Fruit fly (Drosophila melanogaster): ENCODE measurements around the gene Elovl7.

Gene Elovl7

dm6 chr3R:7999530-8000116 lies 4.0 kb upstream of the Elovl7 start, which contains the start of gene PIG-H:
TSS of gene PIG-H (plus strand) at chr3R:7999832.
- TF ChIP-seq noc (tag; optimal IDR thresholded peaks at IDR 0.05) = no peak

dm6 chr3R:7998778-7999177 lies 3.1 kb upstream of the Elovl7 start:
- no peak for TF ChIP-seq noc (tag; optimal IDR thresholded peaks at IDR 0.05)

dm6 chr3R:7994629-7995028 lies 1.0 kb downstream of the Elovl7 start:
- TF ChIP-seq noc (tag; optimal IDR thresholded peaks at IDR 0.05) = no peak

- no peak for TF ChIP-seq noc (tag; optimal IDR thresholded peaks at IDR 0.05)
These were observed 2.1 kb downstream of the Elovl7 start for dm6 chr3R:7993506-7993905.

- no peak for TF ChIP-seq noc (tag; optimal IDR thresholded peaks at IDR 0.05)
These were observed 3.6 kb downstream of the Elovl7 start for dm6 chr3R:7992100-7992499.

- TF ChIP-seq noc (tag; optimal IDR thresholded peaks at IDR 0.05) = no peak
These were observed 4.2 kb downstream of the Elovl7 start for dm6 chr3R:7991446-7991845.

dm6 chr3R:7990799-7991423 lies 4.7 kb downstream of the Elovl7 start:
- no peak for TF ChIP-seq noc (tag; optimal IDR thresholded peaks at IDR 0.05)

- TF ChIP-seq noc (tag; optimal IDR thresholded peaks at IDR 0.05) = no peak
These were observed 5.4 kb downstream of the Elovl7 start for dm6 chr3R:7990257-7990656.

dm6 chr3R:7981396-7981795 lies 14.3 kb downstream of the Elovl7 start:
- TF ChIP-seq noc (tag; optimal IDR thresholded peaks at IDR 0.05) = no peak

dm6 chr3R:7980222-7980621 lies 15.4 kb downstream of the Elovl7 start, which contains the start of gene Sfp84E:
TSS of gene Sfp84E (minus strand) at chr3R:7980322.
- TF ChIP-seq noc (tag; optimal IDR thresholded peaks at IDR 0.05) = no peak

dm6 chr3R:7978379-7979009 lies 17.2 kb downstream of the Elovl7 start, which contains the start of the genes CD98hc and Os-C:
TSS of gene CD98hc (minus strand) at chr3R:7978428.
TSS of gene Os-C (plus strand) at chr3R:7978959.
- no peak for TF ChIP-seq noc (tag; optimal IDR thresholded peaks at IDR 0.05)

- TF ChIP-seq noc (tag; optimal IDR thresholded peaks at IDR 0.05) = peak; percentile 58
These were observed 18.4 kb downstream of the Elovl7 start for dm6 chr3R:7977011-7977925.

- no peak for TF ChIP-seq noc (tag; optimal IDR thresholded peaks at IDR 0.05)
These were observed 22.6 kb downstream of the Elovl7 start for dm6 chr3R:7973049-7973448.

dm6 chr3R:7972179-7972578 lies 23.5 kb downstream of the Elovl7 start:
- TF ChIP-seq noc (tag; optimal IDR thresholded peaks at IDR 0.05) = no peak

dm6 chr3R:7970640-7971039 lies 25.0 kb downstream of the Elovl7 start:
- no peak for TF ChIP-seq noc (tag; optimal IDR thresholded peaks at IDR 0.05)

dm6 chr3R:7969702-7970175 lies 25.9 kb downstream of the Elovl7 start:
- TF ChIP-seq noc (tag; optimal IDR thresholded peaks at IDR 0.05) = no peak
